Fruit fly (Drosophila melanogaster) whole organism, embryonic: ENCODE measurements around the gene Dpm2.

Experiments
- Abd-B ChIP-seq: fragments of 200-800 bp; sonication (Bioruptor generic); optimal IDR thresholded peaks from 2 replicates; lab custom pipeline; 2018; ENCODE audit warnings: missing biosample characterization, mild to moderate bottlenecking, missing genetic modification characterization, moderate library complexity
- Atf3 ChIP-seq: fragments of 200-800 bp; sonication (Bioruptor generic); optimal IDR thresholded peaks from 3 replicates; lab custom pipeline; 2016; ENCODE audit warnings: missing biosample characterization, missing genetic modification characterization
- Atf6 ChIP-seq: fragments of 200-800 bp; sonication (Bioruptor generic); IDR thresholded peaks from 2 replicates; pipeline ENCODE4 v1.3.6; 2022; ENCODE audit warnings: missing biosample characterization, missing genetic modification characterization
- B-H2 ChIP-seq: fragments of 200-800 bp; sonication (Bioruptor generic); optimal IDR thresholded peaks from 2 replicates; lab custom pipeline; 2018; ENCODE audit warnings: missing biosample characterization, mild to moderate bottlenecking, missing genetic modification characterization
- CG10959 ChIP-seq: fragments of 200-800 bp; sonication (Bioruptor generic); IDR thresholded peaks from 2 replicates; pipeline ENCODE4 v1.3.6; 2022; ENCODE audit warnings: missing biosample characterization, missing genetic modification characterization
- CG11085 ChIP-seq: fragments of 200-800 bp; sonication (Bioruptor generic); IDR thresholded peaks from 2 replicates; pipeline ENCODE4 v1.3.6; 2022; ENCODE audit warnings: missing biosample characterization, missing genetic modification characterization
- CG11456 ChIP-seq: fragments of 200-800 bp; sonication (Bioruptor generic); IDR thresholded peaks from 3 replicates; pipeline ENCODE4 v1.3.6; 2022; ENCODE audit warnings: missing biosample characterization, missing genetic modification characterization
- CG1233 ChIP-seq: fragments of 200-800 bp; sonication (Bioruptor generic); optimal IDR thresholded peaks from 4 replicates; lab custom pipeline; 2018; ENCODE audit warnings: missing biosample characterization, mild to moderate bottlenecking, missing genetic modification characterization
- CG15696 ChIP-seq: fragments of 200-800 bp; sonication (Bioruptor generic); optimal IDR thresholded peaks from 2 replicates; lab custom pipeline; 2019; ENCODE audit warnings: missing biosample characterization, mild to moderate bottlenecking, missing genetic modification characterization, moderate library complexity
- CG16779 ChIP-seq: fragments of 200-800 bp; sonication (Bioruptor generic); IDR thresholded peaks from 2 replicates; pipeline ENCODE4 v1.3.6; 2022; ENCODE audit warnings: missing biosample characterization, missing genetic modification characterization
- CG17359 ChIP-seq: fragments of 200-800 bp; sonication (Bioruptor generic); optimal IDR thresholded peaks from 3 replicates; lab custom pipeline; 2018; ENCODE audit warnings: missing biosample characterization, mild to moderate bottlenecking, missing genetic modification characterization, moderate library complexity
- CG2889 ChIP-seq: fragments of 200-800 bp; sonication (Bioruptor generic); IDR thresholded peaks from 3 replicates; pipeline ENCODE4 v1.3.6; 2022; ENCODE audit warnings: missing biosample characterization, missing genetic modification characterization
- CG3065 ChIP-seq: fragments of 200-800 bp; sonication (Bioruptor generic); optimal IDR thresholded peaks from 2 replicates; lab custom pipeline; 2016; ENCODE audit warnings: missing biosample characterization, missing genetic modification characterization
- CG3726 ChIP-seq: fragments of 200-800 bp; sonication (Bioruptor generic); IDR thresholded peaks from 3 replicates; pipeline ENCODE4, ENCODE4 v1.3.6; 2022; ENCODE audit warnings: missing biosample characterization, missing genetic modification characterization
- CG3847 ChIP-seq: fragments of 200-800 bp; sonication (Bioruptor generic); IDR thresholded peaks from 2 replicates; pipeline ENCODE4 v1.3.6; 2022; ENCODE audit warnings: missing biosample characterization, missing genetic modification characterization
- CG3995 ChIP-seq: fragments of 200-800 bp; sonication (Bioruptor generic); optimal IDR thresholded peaks from 3 replicates; lab custom pipeline; 2016; ENCODE audit warnings: missing biosample characterization, missing genetic modification characterization
- CG5180 ChIP-seq: fragments of 200-800 bp; sonication (Bioruptor generic); optimal IDR thresholded peaks from 3 replicates; lab custom pipeline; 2017; ENCODE audit warnings: missing biosample characterization, missing genetic modification characterization, mild to moderate bottlenecking, moderate library complexity, missing genetic modification reagents
- CG7786 ChIP-seq: fragments of 200-800 bp; sonication (Bioruptor generic); optimal IDR thresholded peaks from 2 replicates; lab custom pipeline; 2016; ENCODE audit warnings: missing biosample characterization, missing genetic modification characterization
- CG8924 ChIP-seq: fragments of 200-800 bp; optimal IDR thresholded peaks from 3 replicates; lab custom pipeline; 2019; ENCODE audit warnings: missing biosample characterization, mild to moderate bottlenecking, missing genetic modification characterization, moderate library complexity
- CHES-1-like ChIP-seq: fragments of 200-800 bp; sonication (Bioruptor generic); optimal IDR thresholded peaks from 2 replicates; lab custom pipeline; 2016; ENCODE audit warnings: missing biosample characterization, missing genetic modification characterization
- D ChIP-seq, 2 experiments: fragments of 200-800 bp in 1 of 2; fragments of >200 bp in 1 of 2; sonication (Bioruptor generic) in 1 of 2; optimal IDR thresholded peaks; 2 replicates in 1 of 2; 3 replicates in 1 of 2; lab custom pipeline; 2017; ENCODE audit warnings: mild to moderate bottlenecking in 1 of 2, missing biosample characterization in 1 of 2, missing genetic modification characterization in 1 of 2, missing genetic modification reagents in 1 of 2
- D19B ChIP-seq: fragments of 200-800 bp; sonication (Bioruptor generic); optimal IDR thresholded peaks from 2 replicates; lab custom pipeline; 2017; ENCODE audit warnings: missing biosample characterization, mild to moderate bottlenecking, missing genetic modification characterization
- Dbx ChIP-seq: fragments of 200-800 bp; sonication (Bioruptor generic); IDR thresholded peaks from 3 replicates; pipeline ENCODE4 v1.3.6; 2022; ENCODE audit warnings: missing biosample characterization, missing genetic modification characterization
- Dip2 ChIP-seq: fragments of 200-800 bp; sonication (Bioruptor generic); IDR thresholded peaks from 2 replicates; pipeline ENCODE4 v1.3.6; 2022; ENCODE audit warnings: missing biosample characterization, missing genetic modification characterization
- Dp ChIP-seq: fragments of 200-800 bp; sonication (Bioruptor generic); optimal IDR thresholded peaks from 2 replicates; lab custom pipeline; 2018; ENCODE audit warnings: missing biosample characterization, mild to moderate bottlenecking, missing genetic modification characterization, moderate library complexity
- GATAe ChIP-seq: fragments of 200-800 bp; sonication (Bioruptor generic); conservative IDR thresholded peaks from 2 replicates; pipeline ENCODE4 v1.3.6; 2022; ENCODE audit warnings: missing biosample characterization, missing genetic modification characterization
- Gsc ChIP-seq: fragments of 200-800 bp; sonication (Bioruptor generic); IDR thresholded peaks from 2 replicates; pipeline ENCODE4 v1.3.6; 2022; ENCODE audit warnings: missing biosample characterization, missing genetic modification characterization
- H2.0 ChIP-seq: fragments of 200-800 bp; sonication (Bioruptor generic); IDR thresholded peaks from 2 replicates; pipeline ENCODE4 v1.3.6; 2022; ENCODE audit warnings: missing biosample characterization, missing genetic modification characterization
- Hr3 ChIP-seq: fragments of 200-800 bp; sonication (Bioruptor generic); optimal IDR thresholded peaks from 3 replicates; lab custom pipeline; 2016; ENCODE audit warnings: missing biosample characterization, missing genetic modification characterization
- Hr51 ChIP-seq, 2 experiments: fragments of 200-800 bp; sonication (Bioruptor generic); optimal IDR thresholded peaks; 2 replicates in 1 of 2; 3 replicates in 1 of 2; lab custom pipeline; 2016 to 2018; ENCODE audit warnings: missing biosample characterization in 2 of 2, missing genetic modification characterization in 2 of 2, mild to moderate bottlenecking in 1 of 2, moderate library complexity in 1 of 2
- Mad ChIP-seq: fragments of 200-800 bp; sonication (Bioruptor generic); optimal IDR thresholded peaks from 2 replicates; lab custom pipeline; 2016; ENCODE audit warnings: missing biosample characterization, missing genetic modification characterization
- Max ChIP-seq: fragments of 200-800 bp; sonication (Bioruptor generic); optimal IDR thresholded peaks from 2 replicates; lab custom pipeline; 2016; ENCODE audit warnings: missing biosample characterization, mild to moderate bottlenecking, missing genetic modification characterization
- Myb ChIP-seq: fragments of 200-800 bp; sonication (Bioruptor generic); optimal IDR thresholded peaks from 2 replicates; lab custom pipeline; 2016; ENCODE audit warnings: missing biosample characterization, missing genetic modification characterization
- Nf-YC ChIP-seq: fragments of 200-800 bp; optimal IDR thresholded peaks from 3 replicates; lab custom pipeline; 2019; ENCODE audit warnings: missing biosample characterization, mild to moderate bottlenecking, missing genetic modification characterization, moderate library complexity
- NfI ChIP-seq: fragments of 200-800 bp; sonication (Bioruptor generic); optimal IDR thresholded peaks from 3 replicates; lab custom pipeline; 2018; ENCODE audit warnings: missing biosample characterization, mild to moderate bottlenecking, missing genetic modification characterization, moderate library complexity
- Sry-δ ChIP-seq: fragments of 200-800 bp; sonication (Bioruptor generic); optimal IDR thresholded peaks from 2 replicates; lab custom pipeline; 2016; ENCODE audit warnings: missing biosample characterization, missing genetic modification characterization
- cas ChIP-seq: fragments of 200-800 bp; sonication (Bioruptor generic); IDR thresholded peaks from 2 replicates; pipeline ENCODE4 v1.3.6; 2022; ENCODE audit warnings: missing biosample characterization, missing genetic modification characterization
- gcm ChIP-seq: fragments of 200-800 bp; sonication (Bioruptor generic); optimal IDR thresholded peaks from 2 replicates; lab custom pipeline; 2019; ENCODE audit warnings: missing biosample characterization, mild to moderate bottlenecking, missing genetic modification characterization, moderate library complexity
- lbe ChIP-seq: fragments of 200-800 bp; sonication (Bioruptor generic); optimal IDR thresholded peaks from 2 replicates; lab custom pipeline; 2016; ENCODE audit warnings: missing biosample characterization, mild to moderate bottlenecking, missing genetic modification characterization
- mirr ChIP-seq: fragments of 200-800 bp; sonication (Bioruptor generic); optimal IDR thresholded peaks from 3 replicates; lab custom pipeline; 2018; ENCODE audit warnings: missing biosample characterization, mild to moderate bottlenecking, missing genetic modification characterization
- mld ChIP-seq: fragments of 200-800 bp; sonication (Bioruptor generic); IDR thresholded peaks from 3 replicates; pipeline ENCODE4 v1.3.6; 2022; ENCODE audit warnings: missing biosample characterization, missing genetic modification characterization; ENCODE audit not compliant: partially characterized antibody
- nau ChIP-seq: fragments of 200-800 bp; sonication (Bioruptor generic); optimal IDR thresholded peaks from 3 replicates; lab custom pipeline; 2017; ENCODE audit warnings: missing biosample characterization, mild to moderate bottlenecking, missing genetic modification characterization, missing genetic modification reagents
- phol ChIP-seq: fragments of 200-800 bp; sonication (Bioruptor generic); optimal IDR thresholded peaks from 3 replicates; lab custom pipeline; 2018; ENCODE audit warnings: missing biosample characterization, mild to moderate bottlenecking, missing genetic modification characterization, moderate library complexity
- prd ChIP-seq, 3 experiments: fragments of >200 bp in 2 of 3; fragments of 200-800 bp in 1 of 3; sonication (Bioruptor generic) in 1 of 3; optimal IDR thresholded peaks in 2 of 3; IDR thresholded peaks in 1 of 3; 2 replicates in 2 of 3; 3 replicates in 1 of 3; pipeline versions ENCODE4 v1.3.6 to Lab custom; 2017 to 2022; ENCODE audit warnings: missing biosample characterization in 1 of 3, missing genetic modification characterization in 1 of 3
- sc ChIP-seq, 3 experiments: fragments of >200 bp in 2 of 3; fragments of 200-800 bp in 1 of 3; sonication (Bioruptor generic) in 1 of 3; optimal IDR thresholded peaks; 2 replicates in 2 of 3; 3 replicates in 1 of 3; lab custom pipeline; 2017; ENCODE audit warnings: mild to moderate bottlenecking in 1 of 3, missing biosample characterization in 1 of 3, missing genetic modification characterization in 1 of 3, missing genetic modification reagents in 1 of 3
- slou ChIP-seq: fragments of 200-800 bp; sonication (Bioruptor generic); optimal IDR thresholded peaks from 3 replicates; lab custom pipeline; 2016; ENCODE audit warnings: missing biosample characterization, missing genetic modification characterization
- tll ChIP-seq, 2 experiments: fragments of 200-800 bp in 1 of 2; fragments of >200 bp in 1 of 2; sonication (Bioruptor generic) in 1 of 2; optimal IDR thresholded peaks; 2 replicates each; lab custom pipeline; 2017 to 2019; ENCODE audit warnings: missing biosample characterization in 2 of 2, missing genetic modification characterization in 2 of 2, mild to moderate bottlenecking in 1 of 2, moderate library complexity in 1 of 2
- trem ChIP-seq: fragments of 200-800 bp; optimal IDR thresholded peaks from 3 replicates; lab custom pipeline; 2019; ENCODE audit warnings: missing biosample characterization, mild to moderate bottlenecking, missing genetic modification characterization, moderate library complexity
- wor ChIP-seq: fragments of 200-800 bp; sonication (Bioruptor generic); IDR thresholded peaks from 2 replicates; pipeline ENCODE4 v1.3.6; 2022; ENCODE audit warnings: missing biosample characterization, missing genetic modification characterization

Gene Dpm2

dm6 chr3L:3288414-3288813 lies 30.9 kb upstream of the Dpm2 start (continued):
- no peak for TF ChIP-seq CG16779 (GFP tag; lab: Robert Waterston, UW)
- no peak for TF ChIP-seq Gsc (GFP tag; lab: Robert Waterston, UW)
- TF ChIP-seq trem (tag; lab: Kevin White, UChicago), result no peak
- TF ChIP-seq Dbx (GFP tag; lab: Robert Waterston, UW), result peak; percentile 50; the same call in 1 of the 3 replicates
- no peak for TF ChIP-seq Nf-YC
- no peak for TF ChIP-seq CG1233 (GFP tag; lab: Kevin White, UChicago)
- TF ChIP-seq lbe, result no peak
- no peak for TF ChIP-seq CG5180 (GFP tag; lab: Kevin White, UChicago)
- no peak for TF ChIP-seq prd (optimal IDR thresholded peaks at IDR 0.05; lab: Kevin White, UChicago)
- TF ChIP-seq prd (GFP tag; IDR thresholded peaks at IDR 0.05; lab: Robert Waterston, UW), result peak; percentile 53; the same call in 2 of the 3 replicates
- TF ChIP-seq D (optimal IDR thresholded peaks at IDR 0.05; lab: Kevin White, UChicago), result no peak
- TF ChIP-seq D (GFP tag; optimal IDR thresholded peaks at IDR 0.05; lab: Kevin White, UChicago), result no peak
- no peak for TF ChIP-seq CG8924 (tag; lab: Kevin White, UChicago)
- TF ChIP-seq Hr51 (GFP tag; optimal IDR thresholded peaks at IDR 0.05; lab: Kevin White, UChicago), result no peak
- 0 out of 3 replicates have a peak, but pooled peaks have one; percentile 43 for TF ChIP-seq CG3726 (GFP tag; lab: Robert Waterston, UW)
- TF ChIP-seq mirr (GFP tag; lab: Kevin White, UChicago), result no peak
- TF ChIP-seq mld (GFP tag; lab: Robert Waterston, UW), result no peak
- peak; percentile 18 for TF ChIP-seq CG15696 (tag; lab: Kevin White, UChicago)
- no peak for TF ChIP-seq CHES-1-like (GFP tag; lab: Kevin White, UChicago)
- TF ChIP-seq Abd-B (GFP tag; lab: Kevin White, UChicago), result no peak
- TF ChIP-seq CG11085, result 0 out of 2 replicates have a peak, but pooled peaks have one; percentile 44
- TF ChIP-seq Atf3, result no peak
- no peak for TF ChIP-seq Myb
- no peak for TF ChIP-seq CG3065 (GFP tag; lab: Kevin White, UChicago)
- no peak for TF ChIP-seq tll (GFP tag; optimal IDR thresholded peaks at IDR 0.05; lab: Kevin White, UChicago)
- TF ChIP-seq CG3995 (GFP tag; lab: Kevin White, UChicago), result no peak
- TF ChIP-seq Sry-δ (GFP tag; lab: Kevin White, UChicago), result no peak
- TF ChIP-seq cas (GFP tag; lab: Robert Waterston, UW), result no peak
- peak; percentile 26 for TF ChIP-seq Dp (GFP tag; lab: Kevin White, UChicago)
- TF ChIP-seq B-H2, result no peak
- TF ChIP-seq Dip2, result peak; percentile 94
- TF ChIP-seq nau (GFP tag; lab: Kevin White, UChicago), result no peak
- no peak for TF ChIP-seq CG2889
- no peak for TF ChIP-seq Max (GFP tag; lab: Kevin White, UChicago)
- TF ChIP-seq wor (GFP tag; lab: Robert Waterston, UW), result no peak
- no peak for TF ChIP-seq GATAe (GFP tag; lab: Robert Waterston, UW)
- no peak for TF ChIP-seq D19B (GFP tag; lab: Kevin White, UChicago)
- no peak for TF ChIP-seq CG7786 (GFP tag; lab: Kevin White, UChicago)
- TF ChIP-seq CG11456 (GFP tag; lab: Robert Waterston, UW), result peak; percentile 93
- no peak for TF ChIP-seq NfI (GFP tag; lab: Kevin White, UChicago)
- peak; percentile 52 for TF ChIP-seq H2.0 (GFP tag; lab: Robert Waterston, UW)
- TF ChIP-seq CG17359 (tag; lab: Kevin White, UChicago), result peak; percentile 55
- TF ChIP-seq CG3847 (GFP tag; lab: Robert Waterston, UW), result peak; percentile 28; the same call in 1 of the 2 replicates
- TF ChIP-seq Atf6 (GFP tag; lab: Robert Waterston, UW), result no peak
- TF ChIP-seq Mad (GFP tag; lab: Kevin White, UChicago), result no peak
- TF ChIP-seq CG10959 (GFP tag; lab: Robert Waterston, UW), result peak; percentile 44
- no peak for TF ChIP-seq sc (optimal IDR thresholded peaks at IDR 0.05; lab: Kevin White, UChicago)
- no peak for TF ChIP-seq sc (GFP tag; optimal IDR thresholded peaks at IDR 0.05; lab: Kevin White, UChicago)
- peak; percentile 21 for TF ChIP-seq phol (tag; lab: Kevin White, UChicago)
- no peak for TF ChIP-seq slou
- TF ChIP-seq Hr3 (GFP tag; lab: Kevin White, UChicago), result no peak
- no peak for TF ChIP-seq gcm (GFP tag; lab: Kevin White, UChicago)
